Worm (Caenorhabditis elegans): ENCODE measurements around the gene C54F6.20.

- TF ChIP-seq snpc-4 (tag; optimal IDR thresholded peaks at IDR 0.05) (no peak), lsy-2 (tag; optimal IDR thresholded peaks at IDR 0.05) (no peak), unc-62 (GFP tag; optimal IDR thresholded peaks at IDR 0.05) (no peak), ceh-83 (GFP tag; optimal IDR thresholded peaks at IDR 0.05) (no peak)
These were observed 38.4 kb downstream of the C54F6.20 start, which contains the start of gene F19F10.1 for ce11 chrV:7562947-7563346.
